Worm (Caenorhabditis elegans) whole organism, early embryonic: ENCODE data around the gene sru-25.

Experiments used
- B0310.2 ChIP-seq: sonication (generic microtip); optimal IDR thresholded peaks from 2 replicates; lab custom pipeline; 2016; ENCODE audit warnings: mild to moderate bottlenecking, missing genetic modification characterization, missing compliant biosample characterization
- F13C5.2 ChIP-seq: sonication (generic microtip); optimal IDR thresholded peaks from 2 replicates; lab custom pipeline; 2017; ENCODE audit warnings: mild to moderate bottlenecking, missing genetic modification characterization, inconsistent platforms, missing compliant biosample characterization
- aly-1 ChIP-seq: sonication (generic microtip); optimal IDR thresholded peaks from 2 replicates; lab custom pipeline; 2016; ENCODE audit warnings: missing genetic modification characterization, missing compliant biosample characterization
- ama-1 ChIP-seq: fragments of 150-350 bp; optimal IDR thresholded peaks from 2 replicates; lab custom pipeline; 2014
- ceh-13 ChIP-seq: fragments of 200-800 bp; sonication (Bioruptor generic); optimal IDR thresholded peaks from 2 replicates; lab custom pipeline; 2018; ENCODE audit warnings: mild to moderate bottlenecking, missing genetic modification characterization, missing compliant biosample characterization
- ceh-36 ChIP-seq: sonication (generic microtip); optimal IDR thresholded peaks from 2 replicates; lab custom pipeline; 2016; ENCODE audit warnings: missing genetic modification characterization, inconsistent platforms, missing compliant biosample characterization
- ets-7 ChIP-seq: sonication (generic microtip); optimal IDR thresholded peaks from 2 replicates; lab custom pipeline; 2016; ENCODE audit warnings: missing genotype, missing genetic modification characterization, missing compliant biosample characterization
- flt-1 ChIP-seq: fragments of 200-800 bp; sonication (Bioruptor generic); IDR thresholded peaks from 2 replicates; pipeline ENCODE4 v1.3.6; 2022; ENCODE audit warnings: missing genetic modification characterization, missing compliant biosample characterization
- hmbx-1 ChIP-seq: sonication (generic microtip); optimal IDR thresholded peaks from 2 replicates; lab custom pipeline; 2016; ENCODE audit warnings: mild to moderate bottlenecking, missing genetic modification characterization, missing compliant biosample characterization
- hmg-4 ChIP-seq: fragments of 200-800 bp; sonication (Bioruptor generic); optimal IDR thresholded peaks from 2 replicates; lab custom pipeline; 2018; ENCODE audit warnings: mild to moderate bottlenecking, missing genetic modification characterization, missing compliant biosample characterization
- hnd-1 ChIP-seq: sonication (generic microtip); optimal IDR thresholded peaks from 2 replicates; lab custom pipeline; 2016; ENCODE audit warnings: missing genetic modification characterization, missing compliant biosample characterization
- pes-1 ChIP-seq: fragments of 200-800 bp; sonication (Bioruptor generic); IDR thresholded peaks from 2 replicates; pipeline ENCODE4 v1.3.6; 2022; ENCODE audit warnings: missing genetic modification reagents, missing genetic modification characterization, missing compliant biosample characterization
- scrt-1 ChIP-seq: fragments of 200-800 bp; sonication (Bioruptor generic); IDR thresholded peaks from 2 replicates; pipeline ENCODE4 v1.3.6; 2022; ENCODE audit warnings: missing genetic modification characterization, missing compliant biosample characterization
- sea-1 ChIP-seq: fragments of 200-800 bp; sonication (Bioruptor generic); conservative IDR thresholded peaks from 2 replicates; pipeline ENCODE4 v1.3.6; 2022; ENCODE audit warnings: missing genetic modification characterization, missing compliant biosample characterization
- tbx-11 ChIP-seq: fragments of 200-800 bp; sonication (Bioruptor generic); IDR thresholded peaks from 2 replicates; pipeline ENCODE4 v1.3.6; 2022; ENCODE audit warnings: missing genetic modification characterization, missing compliant biosample characterization
- tbx-37 ChIP-seq: fragments of 200-800 bp; sonication (Bioruptor generic); conservative IDR thresholded peaks from 2 replicates; pipeline ENCODE4 v1.3.6; 2022; ENCODE audit warnings: missing genetic modification reagents, missing genetic modification characterization, missing compliant biosample characterization
- tra-4 ChIP-seq: sonication (generic microtip); optimal IDR thresholded peaks from 2 replicates; lab custom pipeline; 2017; ENCODE audit warnings: missing genetic modification characterization, missing compliant biosample characterization

Gene sru-25

ce11 chrV:699489-700129 lies 25.5 kb upstream of the sru-25 start, which contains the start of the genes ugt-29 and srx-5:
Gene ugt-29 (minus strand): TSS chrV:699589.
Gene srx-5 (plus strand): TSS chrV:700079.
- no peak for TF ChIP-seq hnd-1
- TF ChIP-seq hmbx-1 (tag; lab: Kevin White, UChicago): no peak
- TF ChIP-seq F13C5.2: no peak
- no peak for TF ChIP-seq pes-1
- TF ChIP-seq tbx-11: no peak
- TF ChIP-seq ceh-13 (GFP tag; lab: Kevin White, UChicago): no peak
- no peak for TF ChIP-seq sea-1 (GFP tag; lab: Robert Waterston, UW)
- TF ChIP-seq tbx-37 (GFP tag; lab: Robert Waterston, UW): no peak
- TF ChIP-seq tra-4 (tag; lab: Kevin White, UChicago): no peak
- no peak for TF ChIP-seq hmg-4 (GFP tag; lab: Kevin White, UChicago)
- no peak for TF ChIP-seq aly-1 (tag; lab: Kevin White, UChicago)
- TF ChIP-seq ama-1 (lab: Kevin White, UChicago): no peak
- no peak for TF ChIP-seq scrt-1 (GFP tag; lab: Robert Waterston, UW)
- TF ChIP-seq ceh-36 (tag; lab: Kevin White, UChicago): no peak
- no peak for TF ChIP-seq B0310.2 (tag; lab: Kevin White, UChicago)
- TF ChIP-seq ets-7 (tag; lab: Kevin White, UChicago): no peak
- no peak for TF ChIP-seq flt-1

ce11 chrV:699051-699450 lies 24.9 kb upstream of the sru-25 start:
- TF ChIP-seq B0310.2 (tag; lab: Kevin White, UChicago): no peak
- TF ChIP-seq ama-1 (lab: Kevin White, UChicago): no peak
- TF ChIP-seq pes-1: no peak
- no peak for TF ChIP-seq ceh-36 (tag; lab: Kevin White, UChicago)
- TF ChIP-seq sea-1 (GFP tag; lab: Robert Waterston, UW): no peak
- no peak for TF ChIP-seq tbx-11
- TF ChIP-seq hmg-4 (GFP tag; lab: Kevin White, UChicago): no peak
- no peak for TF ChIP-seq ceh-13 (GFP tag; lab: Kevin White, UChicago)
- no peak for TF ChIP-seq flt-1

DNA sequence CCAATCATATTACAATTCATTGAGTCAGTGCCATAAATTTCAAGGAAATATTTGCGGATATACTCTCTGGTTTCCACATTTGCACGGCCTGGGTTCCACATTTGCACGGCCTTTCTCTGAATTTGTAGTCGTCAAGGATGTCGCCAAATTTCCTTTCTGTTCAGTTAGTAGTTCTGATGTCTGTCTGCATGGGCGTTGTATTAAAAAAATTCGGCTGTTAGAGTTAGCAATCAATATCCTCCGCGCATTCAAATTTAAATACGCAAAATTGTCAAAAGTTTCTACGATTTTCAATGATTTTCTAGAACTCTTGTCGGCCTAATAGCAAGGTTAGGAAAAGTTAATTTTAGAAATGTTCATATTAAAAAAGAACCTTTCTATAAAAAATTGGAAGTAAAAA lies 21.8 kb upstream of the sru-25 start, which contains the start of gene srj-52:
Gene srj-52 (minus strand): TSS at position 101 of the 400 bp plus-strand sequence.
- TF ChIP-seq tbx-37 (GFP tag; lab: Robert Waterston, UW) (no peak), sea-1 (GFP tag; lab: Robert Waterston, UW) (no peak), B0310.2 (tag; lab: Kevin White, UChicago) (no peak), pes-1 (no peak), tbx-11 (no peak), tra-4 (tag; lab: Kevin White, UChicago) (no peak), scrt-1 (GFP tag; lab: Robert Waterston, UW) (no peak), F13C5.2 (no peak), ets-7 (tag; lab: Kevin White, UChicago) (no peak), hnd-1 (no peak), hmbx-1 (tag; lab: Kevin White, UChicago) (no peak), flt-1 (no peak), ceh-13 (GFP tag; lab: Kevin White, UChicago) (no peak), hmg-4 (GFP tag; lab: Kevin White, UChicago) (no peak), ceh-36 (tag; lab: Kevin White, UChicago) (no peak), ama-1 (lab: Kevin White, UChicago) (no peak)

ce11 chrV:694625-695024 lies 20.5 kb upstream of the sru-25 start, which contains the start of gene srj-53:
Gene srj-53 (minus strand): TSS chrV:694725.
- TF ChIP-seq ceh-13 (GFP tag; lab: Kevin White, UChicago) (no peak), sea-1 (GFP tag; lab: Robert Waterston, UW) (no peak), tra-4 (tag; lab: Kevin White, UChicago) (no peak), flt-1 (no peak), hmg-4 (GFP tag; lab: Kevin White, UChicago) (no peak), tbx-11 (no peak), aly-1 (tag; lab: Kevin White, UChicago) (no peak), ets-7 (tag; lab: Kevin White, UChicago) (no peak), pes-1 (no peak), ama-1 (lab: Kevin White, UChicago) (no peak), hmbx-1 (tag; lab: Kevin White, UChicago) (no peak), scrt-1 (GFP tag; lab: Robert Waterston, UW) (no peak), F13C5.2 (no peak), ceh-36 (tag; lab: Kevin White, UChicago) (no peak), B0310.2 (tag; lab: Kevin White, UChicago) (no peak), hnd-1 (no peak), tbx-37 (GFP tag; lab: Robert Waterston, UW) (no peak)

- TF ChIP-seq ets-7 (tag; lab: Kevin White, UChicago) (no peak), tra-4 (tag; lab: Kevin White, UChicago) (no peak), tbx-37 (GFP tag; lab: Robert Waterston, UW) (no peak), scrt-1 (GFP tag; lab: Robert Waterston, UW) (no peak), hmg-4 (GFP tag; lab: Kevin White, UChicago) (no peak), ama-1 (lab: Kevin White, UChicago) (no peak), hmbx-1 (tag; lab: Kevin White, UChicago) (no peak), aly-1 (tag; lab: Kevin White, UChicago) (no peak), flt-1 (no peak), B0310.2 (tag; lab: Kevin White, UChicago) (no peak), tbx-11 (no peak), ceh-13 (GFP tag; lab: Kevin White, UChicago) (no peak), pes-1 (no peak), F13C5.2 (no peak), sea-1 (GFP tag; lab: Robert Waterston, UW) (no peak), hnd-1 (no peak), ceh-36 (tag; lab: Kevin White, UChicago) (no peak)
These were observed 18.8 kb upstream of the sru-25 start, which contains the start of gene srx-4 for ce11 chrV:692720-693422. Gene srx-4 (minus strand): TSS chrV:692770.

- TF ChIP-seq ceh-13 (GFP tag; lab: Kevin White, UChicago): no peak
- no peak for TF ChIP-seq scrt-1 (GFP tag; lab: Robert Waterston, UW)
- no peak for TF ChIP-seq F13C5.2
- TF ChIP-seq ceh-36 (tag; lab: Kevin White, UChicago): no peak
These were observed 15.4 kb upstream of the sru-25 start for ce11 chrV:689538-689937.
